Fruit fly (Drosophila melanogaster) whole organism, prepupa: Measurements from ENCODE around the gene LManIV.

ENCODE experiments used
- Blimp-1 ChIP-seq: fragments of 200-800 bp; sonication (Bioruptor generic); optimal IDR thresholded peaks from 3 replicates; lab custom pipeline; 2017; ENCODE audit warnings: missing biosample characterization, missing genetic modification characterization, mild to moderate bottlenecking, moderate library complexity, missing genetic modification reagents
- CG10631 ChIP-seq: fragments of 200-800 bp; sonication (Bioruptor generic); optimal IDR thresholded peaks from 2 replicates; lab custom pipeline; 2016; ENCODE audit warnings: missing biosample characterization, missing genetic modification characterization
- CG11294 ChIP-seq: fragments of 200-800 bp; sonication (Bioruptor generic); IDR thresholded peaks from 2 replicates; pipeline ENCODE4 v1.3.6; 2022; ENCODE audit warnings: missing biosample characterization, missing genetic modification characterization
- CG11902 ChIP-seq: fragments of 200-800 bp; sonication (Bioruptor generic); optimal IDR thresholded peaks from 3 replicates; lab custom pipeline; 2016; ENCODE audit warnings: missing biosample characterization, missing genetic modification characterization
- CG15336 ChIP-seq: fragments of 200-800 bp; sonication (Bioruptor generic); IDR thresholded peaks from 2 replicates; pipeline ENCODE4 v1.3.6; 2022; ENCODE audit warnings: missing biosample characterization, missing genetic modification characterization
- CG16779 ChIP-seq: fragments of 200-800 bp; sonication (Bioruptor generic); optimal IDR thresholded peaks from 3 replicates; lab custom pipeline; 2017; ENCODE audit warnings: missing biosample characterization, mild to moderate bottlenecking, missing genetic modification characterization
- CG3032 ChIP-seq: fragments of 200-800 bp; optimal IDR thresholded peaks from 2 replicates; lab custom pipeline; 2019; ENCODE audit warnings: missing biosample characterization, mild to moderate bottlenecking, missing genetic modification characterization, moderate library complexity
- CG31627 ChIP-seq: fragments of 200-800 bp; sonication (Bioruptor generic); optimal IDR thresholded peaks from 3 replicates; lab custom pipeline; 2016; ENCODE audit warnings: missing biosample characterization, missing genetic modification characterization
- CG34406 ChIP-seq: fragments of 200-800 bp; sonication (Bioruptor generic); optimal IDR thresholded peaks from 3 replicates; lab custom pipeline; 2016; ENCODE audit warnings: missing biosample characterization, missing genetic modification characterization
- CG4318 ChIP-seq: fragments of 200-800 bp; sonication (Bioruptor generic); optimal IDR thresholded peaks from 3 replicates; lab custom pipeline; 2017; ENCODE audit warnings: missing biosample characterization, mild to moderate bottlenecking, missing genetic modification characterization
- CG6276 ChIP-seq: fragments of 200-800 bp; sonication (Bioruptor generic); optimal IDR thresholded peaks from 2 replicates; lab custom pipeline; 2017; ENCODE audit warnings: missing biosample characterization, mild to moderate bottlenecking, missing genetic modification characterization
- CG6808 ChIP-seq: fragments of 200-800 bp; sonication (Bioruptor generic); optimal IDR thresholded peaks from 3 replicates; lab custom pipeline; 2017; ENCODE audit warnings: missing biosample characterization, missing genetic modification characterization, mild to moderate bottlenecking, moderate library complexity, missing genetic modification reagents
- CG6854 ChIP-seq: fragments of 200-800 bp; sonication (Bioruptor generic); optimal IDR thresholded peaks from 2 replicates; lab custom pipeline; 2017; ENCODE audit warnings: missing biosample characterization, mild to moderate bottlenecking, missing genetic modification characterization
- CG7368 ChIP-seq: fragments of 200-800 bp; sonication (Bioruptor generic); optimal IDR thresholded peaks from 3 replicates; lab custom pipeline; 2016; ENCODE audit warnings: missing biosample characterization, missing genetic modification characterization
- CG8119 ChIP-seq: fragments of 200-800 bp; sonication (Bioruptor generic); IDR thresholded peaks from 3 replicates; pipeline ENCODE4 v1.3.6; 2022; ENCODE audit warnings: missing biosample characterization, missing genetic modification characterization
- CG8632 ChIP-seq: fragments of 200-800 bp; sonication (Bioruptor generic); optimal IDR thresholded peaks from 3 replicates; lab custom pipeline; 2016; ENCODE audit warnings: missing biosample characterization, missing genetic modification characterization
- CG9139 ChIP-seq: fragments of 200-800 bp; sonication (Bioruptor generic); optimal IDR thresholded peaks from 3 replicates; lab custom pipeline; 2017; ENCODE audit warnings: missing biosample characterization, mild to moderate bottlenecking, missing genetic modification characterization
- Ets21C ChIP-seq: fragments of 200-800 bp; sonication (Bioruptor generic); optimal IDR thresholded peaks from 3 replicates; lab custom pipeline; 2016; ENCODE audit warnings: missing biosample characterization, missing genetic modification characterization
- Hr38 ChIP-seq: sonication (Bioruptor generic); optimal IDR thresholded peaks from 2 replicates; lab custom pipeline; 2016; ENCODE audit warnings: missing biosample characterization, missing genetic modification characterization
- Hr39 ChIP-seq: fragments of 200-800 bp; sonication (Bioruptor generic); optimal IDR thresholded peaks from 2 replicates; lab custom pipeline; 2016; ENCODE audit warnings: missing biosample characterization, missing genetic modification characterization
- Hr4 ChIP-seq: fragments of 200-800 bp; sonication (Bioruptor generic); optimal IDR thresholded peaks from 3 replicates; lab custom pipeline; 2016; ENCODE audit warnings: missing biosample characterization, missing genetic modification characterization
- Lpt ChIP-seq: fragments of 200-800 bp; sonication (Bioruptor generic); optimal IDR thresholded peaks from 3 replicates; lab custom pipeline; 2016; ENCODE audit warnings: missing biosample characterization, missing genetic modification characterization
- Met ChIP-seq: fragments of 200-800 bp; sonication (Bioruptor generic); optimal IDR thresholded peaks from 3 replicates; lab custom pipeline; 2016; ENCODE audit warnings: missing biosample characterization, missing genetic modification characterization
- Sox102F ChIP-seq: fragments of 200-800 bp; sonication (Bioruptor generic); optimal IDR thresholded peaks from 2 replicates; lab custom pipeline; 2016; ENCODE audit warnings: missing biosample characterization, mild to moderate bottlenecking, missing genetic modification characterization
- achi ChIP-seq: fragments of 200-800 bp; sonication (Bioruptor generic); optimal IDR thresholded peaks from 3 replicates; lab custom pipeline; 2016; ENCODE audit warnings: missing biosample characterization, missing genetic modification characterization
- acj6 ChIP-seq: fragments of 200-800 bp; sonication (Bioruptor generic); optimal IDR thresholded peaks from 3 replicates; lab custom pipeline; 2016; ENCODE audit warnings: missing biosample characterization, missing genetic modification characterization
- cyc ChIP-seq: fragments of 200-800 bp; sonication (Bioruptor generic); optimal IDR thresholded peaks from 3 replicates; lab custom pipeline; 2016; ENCODE audit warnings: missing biosample characterization, missing genetic modification characterization
- dsx ChIP-seq: fragments of 200-800 bp; optimal IDR thresholded peaks from 3 replicates; lab custom pipeline; 2019; ENCODE audit warnings: missing biosample characterization, mild to moderate bottlenecking, missing genetic modification characterization, moderate library complexity; ENCODE audit not compliant: poor library complexity, severe bottlenecking
- eg ChIP-seq: fragments of 200-800 bp; sonication (Bioruptor generic); IDR thresholded peaks from 3 replicates; pipeline ENCODE4 v1.3.6; 2022; ENCODE audit warnings: missing biosample characterization, missing genetic modification characterization
- fd59A ChIP-seq: fragments of 200-800 bp; sonication (Bioruptor generic); optimal IDR thresholded peaks from 2 replicates; lab custom pipeline; 2017; ENCODE audit warnings: missing biosample characterization, mild to moderate bottlenecking, missing genetic modification characterization, missing genetic modification reagents
- fd85E ChIP-seq: fragments of 200-800 bp; sonication (Bioruptor generic); optimal IDR thresholded peaks from 3 replicates; lab custom pipeline; 2016; ENCODE audit warnings: missing biosample characterization, missing genetic modification characterization
- fkh ChIP-seq: fragments of 200-800 bp; sonication (Bioruptor generic); optimal IDR thresholded peaks from 3 replicates; lab custom pipeline; 2017; ENCODE audit warnings: missing biosample characterization, mild to moderate bottlenecking, missing genetic modification characterization, moderate library complexity
- lz ChIP-seq: fragments of 200-800 bp; sonication (Bioruptor generic); optimal IDR thresholded peaks from 3 replicates; lab custom pipeline; 2016; ENCODE audit warnings: missing biosample characterization, missing genetic modification characterization
- net ChIP-seq: fragments of 200-800 bp; sonication (Bioruptor generic); optimal IDR thresholded peaks from 3 replicates; lab custom pipeline; 2016; ENCODE audit warnings: missing biosample characterization, missing genetic modification characterization
- pdm3 ChIP-seq: fragments of 200-800 bp; sonication (Bioruptor generic); optimal IDR thresholded peaks from 3 replicates; lab custom pipeline; 2016; ENCODE audit warnings: missing biosample characterization, missing genetic modification characterization
- salr ChIP-seq, 2 experiments: fragments of 200-800 bp; sonication (Bioruptor generic); optimal IDR thresholded peaks; 3 replicates each; lab custom pipeline; 2016 to 2018; ENCODE audit warnings: missing biosample characterization in 2 of 2, missing genetic modification characterization in 2 of 2, mild to moderate bottlenecking in 1 of 2
- spab ChIP-seq: fragments of 200-800 bp; sonication (Bioruptor generic); optimal IDR thresholded peaks from 2 replicates; lab custom pipeline; 2017; ENCODE audit warnings: missing biosample characterization, mild to moderate bottlenecking, missing genetic modification characterization, missing genetic modification reagents
- ss ChIP-seq, 2 experiments: fragments of 200-800 bp; sonication (Bioruptor generic); optimal IDR thresholded peaks; 2 replicates in 1 of 2; 3 replicates in 1 of 2; lab custom pipeline; 2017 to 2018; ENCODE audit warnings: mild to moderate bottlenecking in 2 of 2, missing biosample characterization in 2 of 2, missing genetic modification characterization in 2 of 2, moderate library complexity in 1 of 2
- topi ChIP-seq: fragments of 200-800 bp; sonication (Bioruptor generic); optimal IDR thresholded peaks from 3 replicates; lab custom pipeline; 2016; ENCODE audit warnings: missing biosample characterization, missing genetic modification characterization
- vri ChIP-seq: fragments of 200-800 bp; sonication (Bioruptor generic); optimal IDR thresholded peaks from 3 replicates; lab custom pipeline; 2016; ENCODE audit warnings: missing biosample characterization, mild to moderate bottlenecking, missing genetic modification characterization

Gene LManIV

DNA sequence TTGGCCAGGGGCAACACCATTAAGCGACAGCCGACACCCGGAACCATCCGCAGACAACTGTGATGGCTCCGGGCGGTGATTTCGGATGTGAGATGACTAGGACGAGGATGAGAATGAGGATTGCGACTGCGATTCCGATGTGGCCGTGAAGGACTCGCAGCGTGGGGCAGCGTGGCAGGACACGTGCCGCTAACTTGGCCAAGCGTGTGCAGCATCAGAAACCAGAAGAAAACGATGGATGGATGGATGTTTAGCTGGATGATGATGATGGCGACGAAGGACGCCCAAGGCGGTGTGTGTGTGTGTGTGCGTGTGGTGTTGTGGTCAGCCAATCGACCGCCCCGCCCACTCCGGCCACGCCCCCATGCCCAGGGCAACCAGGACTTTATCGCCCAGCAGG is 32.0 kb upstream of the LManIV start:
- no peak for TF ChIP-seq lz (GFP tag; lab: Kevin White, UChicago)
- TF ChIP-seq CG16779 (tag; lab: Kevin White, UChicago) = no peak
- no peak for TF ChIP-seq topi (GFP tag; lab: Kevin White, UChicago)
- TF ChIP-seq cyc (GFP tag; lab: Kevin White, UChicago) = no peak
- no peak for TF ChIP-seq CG6854
- TF ChIP-seq net (GFP tag; lab: Kevin White, UChicago) = no peak
- TF ChIP-seq acj6 = no peak
- no peak for TF ChIP-seq Blimp-1

DNA sequence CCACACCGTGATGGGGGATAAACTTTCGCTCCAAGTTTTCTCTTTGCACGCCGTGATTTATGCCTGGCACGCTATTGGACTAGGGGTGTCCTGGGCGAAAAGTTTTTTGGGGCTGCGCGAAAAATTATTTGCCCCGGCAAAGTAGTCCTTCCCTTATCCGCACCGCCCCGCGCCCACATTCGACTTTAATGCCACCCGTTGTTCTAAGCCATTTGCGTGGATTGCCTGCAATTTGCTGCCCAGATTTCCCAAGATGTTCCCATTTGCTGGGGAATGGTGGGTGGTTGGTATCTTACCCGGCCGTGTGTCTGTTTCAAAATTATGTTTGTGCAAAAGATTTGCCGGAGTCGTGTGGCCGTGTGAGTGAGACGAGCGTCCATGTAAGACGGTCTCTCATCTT is 26.9 kb upstream of the LManIV start:
- TF ChIP-seq CG3032 (tag; lab: Kevin White, UChicago) (no peak), CG8632 (GFP tag; lab: Kevin White, UChicago) (no peak), pdm3 (no peak), CG10631 (no peak), spab (GFP tag; lab: Kevin White, UChicago) (no peak), Hr39 (GFP tag; lab: Kevin White, UChicago) (no peak), CG7368 (no peak), CG4318 (GFP tag; lab: Kevin White, UChicago) (no peak), vri (GFP tag; lab: Kevin White, UChicago) (no peak), net (GFP tag; lab: Kevin White, UChicago) (no peak), fd85E (GFP tag; lab: Kevin White, UChicago) (no peak), CG11294 (no peak), Hr4 (GFP tag; lab: Kevin White, UChicago) (no peak), CG16779 (tag; lab: Kevin White, UChicago) (no peak), CG8119 (GFP tag; lab: Robert Waterston, UW) (no peak), lz (GFP tag; lab: Kevin White, UChicago) (no peak), Met (GFP tag; lab: Kevin White, UChicago) (no peak), Blimp-1 (no peak), Ets21C (GFP tag; lab: Kevin White, UChicago) (no peak)

DNA sequence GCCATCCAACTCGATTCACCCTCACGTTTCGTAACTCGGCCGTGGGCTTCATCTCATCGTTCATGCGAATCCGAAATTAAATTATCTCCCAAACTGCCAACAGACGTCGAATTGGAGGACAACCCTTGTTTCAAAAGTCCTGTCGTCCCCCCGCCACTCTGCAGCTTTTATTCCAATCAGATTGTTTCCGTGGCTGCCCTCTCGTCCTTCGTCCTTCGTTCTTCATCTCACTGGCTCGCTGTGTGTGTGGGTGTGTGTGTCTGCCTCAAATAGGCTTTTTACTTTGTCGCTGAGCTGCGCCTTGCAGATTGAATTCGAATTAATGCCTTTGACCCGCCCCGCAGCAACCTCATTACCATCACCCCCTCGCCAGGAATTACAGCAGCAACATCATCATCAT is 22.0 kb upstream of the LManIV start:
- TF ChIP-seq CG31627 (GFP tag; lab: Kevin White, UChicago) (no peak), dsx (no peak), CG11902 (GFP tag; lab: Kevin White, UChicago) (no peak), CG11294 (no peak), spab (GFP tag; lab: Kevin White, UChicago) (no peak), CG9139 (GFP tag; lab: Kevin White, UChicago) (no peak), CG4318 (GFP tag; lab: Kevin White, UChicago) (no peak), eg (GFP tag; lab: Robert Waterston, UW) (no peak), CG34406 (GFP tag; lab: Kevin White, UChicago) (no peak), fd59A (GFP tag; lab: Kevin White, UChicago) (no peak), achi (GFP tag; lab: Kevin White, UChicago) (no peak), fd85E (GFP tag; lab: Kevin White, UChicago) (no peak), cyc (GFP tag; lab: Kevin White, UChicago) (no peak), vri (GFP tag; lab: Kevin White, UChicago) (no peak), fkh (no peak)

DNA sequence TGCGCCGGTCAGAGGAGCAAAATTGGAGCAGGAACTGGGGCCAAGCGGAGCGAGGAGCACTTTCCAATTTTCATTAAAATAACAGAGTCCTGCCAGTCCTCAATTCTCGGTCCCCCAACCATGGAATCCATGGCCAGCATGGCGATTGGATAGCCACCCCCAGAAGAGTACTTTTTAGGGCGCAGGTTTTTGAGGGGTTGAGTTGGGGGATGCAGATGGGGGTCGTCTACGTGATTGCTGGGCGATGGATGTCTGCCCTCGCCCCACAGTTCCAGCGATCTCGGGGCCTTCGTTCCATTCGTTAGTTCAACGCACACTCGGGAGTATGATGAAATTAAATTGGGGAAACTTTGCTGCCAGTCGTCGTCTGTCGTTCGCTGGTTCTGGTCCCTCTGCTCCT is 19.6 kb upstream of the LManIV start:
- TF ChIP-seq Sox102F (GFP tag; lab: Kevin White, UChicago) = no peak
- no peak for TF ChIP-seq Blimp-1
- no peak for TF ChIP-seq Hr38 (GFP tag; lab: Kevin White, UChicago)
- no peak for TF ChIP-seq CG3032 (tag; lab: Kevin White, UChicago)
- no peak for TF ChIP-seq CG34406 (GFP tag; lab: Kevin White, UChicago)
- no peak for TF ChIP-seq CG9139 (GFP tag; lab: Kevin White, UChicago)
- no peak for TF ChIP-seq CG6276 (GFP tag; lab: Kevin White, UChicago)
- TF ChIP-seq salr (GFP tag; optimal IDR thresholded peaks at IDR 0.05; lab: Kevin White, UChicago) = no peak
- TF ChIP-seq ss (GFP tag; optimal IDR thresholded peaks at IDR 0.05; lab: Kevin White, UChicago) = no peak
- no peak for TF ChIP-seq Lpt (GFP tag; lab: Kevin White, UChicago)
- no peak for TF ChIP-seq CG6808 (GFP tag; lab: Kevin White, UChicago)
- no peak for TF ChIP-seq CG15336 (GFP tag; lab: Robert Waterston, UW)
- TF ChIP-seq spab (GFP tag; lab: Kevin White, UChicago) = no peak
- TF ChIP-seq eg (GFP tag; lab: Robert Waterston, UW) = no peak
